Worm (Caenorhabditis elegans): ENCODE measurements around the gene C07A9.9.

The C07A9.9 gene

ce11 chrIII:9667591-9668265 lies at the start of gene C07A9.9:
C07A9.9 (minus strand) TSS chrIII:9667641.
- TF ChIP-seq unc-62 (GFP tag; optimal IDR thresholded peaks at IDR 0.05) (peak; percentile 31), ceh-16 (tag; optimal IDR thresholded peaks at IDR 0.05) (no peak), nhr-76 (tag; optimal IDR thresholded peaks at IDR 0.05) (no peak), nhr-43 (tag; optimal IDR thresholded peaks at IDR 0.05; ENCODE audit: poor library complexity, severe bottlenecking) (peak; percentile 46), elt-3 (tag; optimal IDR thresholded peaks at IDR 0.05) (no peak), tbx-2 (tag; optimal IDR thresholded peaks at IDR 0.05) (peak; percentile 50), snpc-4 (tag; optimal IDR thresholded peaks at IDR 0.05) (peak; percentile 53), egl-5 (tag; optimal IDR thresholded peaks at IDR 0.05) (peak; percentile 27), skn-1 (tag; optimal IDR thresholded peaks at IDR 0.05) (no peak), nhr-67 (tag; optimal IDR thresholded peaks at IDR 0.05) (no peak), ztf-4 (tag; optimal IDR thresholded peaks at IDR 0.05) (no peak), nhr-12 (tag; optimal IDR thresholded peaks at IDR 0.05) (no peak), egl-27 (tag; optimal IDR thresholded peaks at IDR 0.05) (peak; percentile 39), R02D3.7 (tag; optimal IDR thresholded peaks at IDR 0.05) (no peak), nhr-23 (tag; optimal IDR thresholded peaks at IDR 0.05) (peak; percentile 35), lin-39 (tag; optimal IDR thresholded peaks at IDR 0.05) (peak; percentile 97), nhr-77 (tag; optimal IDR thresholded peaks at IDR 0.05) (no peak), nhr-28 (tag; optimal IDR thresholded peaks at IDR 0.05) (no peak), jun-1 (tag; optimal IDR thresholded peaks at IDR 0.05) (peak; percentile 34), pha-4 (tag; optimal IDR thresholded peaks at IDR 0.05) (peak; percentile 70), eor-1 (tag; optimal IDR thresholded peaks at IDR 0.05) (no peak), nhr-11 (tag; optimal IDR thresholded peaks at IDR 0.05) (no peak), daf-12 (tag; optimal IDR thresholded peaks at IDR 0.05) (no peak), fkh-10 (GFP tag; optimal IDR thresholded peaks at IDR 0.05) (peak; percentile 33), pqm-1 (tag; optimal IDR thresholded peaks at IDR 0.05) (peak; percentile 24), ceh-82 (tag; optimal IDR thresholded peaks at IDR 0.05) (no peak), fkh-2 (tag; optimal IDR thresholded peaks at IDR 0.05) (no peak), nfya-1 (tag; optimal IDR thresholded peaks at IDR 0.05; ENCODE audit: insufficient read depth) (peak; percentile 89), ceh-28 (tag; optimal IDR thresholded peaks at IDR 0.05) (peak; percentile 31), aly-2 (tag; optimal IDR thresholded peaks at IDR 0.05) (no peak), lin-15B (tag; optimal IDR thresholded peaks at IDR 0.05) (peak; percentile 32), elt-1 (tag; optimal IDR thresholded peaks at IDR 0.05) (peak; percentile 63), lsy-12 (tag; optimal IDR thresholded peaks at IDR 0.05) (peak; percentile 26), elt-2 (tag; optimal IDR thresholded peaks at IDR 0.05) (peak; percentile 81), mdl-1 (tag; optimal IDR thresholded peaks at IDR 0.05) (peak; percentile 35), hmg-11 (tag; optimal IDR thresholded peaks at IDR 0.05) (peak; percentile 97), fos-1 (tag; optimal IDR thresholded peaks at IDR 0.05) (no peak), nhr-237 (tag; optimal IDR thresholded peaks at IDR 0.05) (no peak), mml-1 (tag; optimal IDR thresholded peaks at IDR 0.05) (no peak), unc-39 (tag; optimal IDR thresholded peaks at IDR 0.05) (no peak), nhr-25 (tag; optimal IDR thresholded peaks at IDR 0.05) (peak; percentile 65), ZK546.5 (tag; optimal IDR thresholded peaks at IDR 0.05) (no peak), sea-2 (GFP tag; optimal IDR thresholded peaks at IDR 0.05) (no peak), zag-1 (tag; optimal IDR thresholded peaks at IDR 0.05) (no peak), ceh-9 (tag; optimal IDR thresholded peaks at IDR 0.05) (no peak), ama-1 (optimal IDR thresholded peaks at IDR 0.05) (no peak), ztf-11 (tag; optimal IDR thresholded peaks at IDR 0.05) (no peak)

All from whole organism, L3 larva.